Worm (Caenorhabditis elegans) whole organism, L2 larva: ENCODE results near the gene C44C1.1.

Source experiments
- F13H6.1 ChIP-seq: sonication (generic microtip); optimal IDR thresholded peaks from 2 replicates; lab custom pipeline; 2016; ENCODE audit warnings: missing genetic modification characterization, missing compliant biosample characterization
- R02D3.7 ChIP-seq: fragments of 150-350 bp; optimal IDR thresholded peaks from 2 replicates; lab custom pipeline; 2014; ENCODE audit warnings: missing biosample characterization, missing genetic modification characterization
- Y55F3AM.14 ChIP-seq: fragments of 200-800 bp; sonication (Bioruptor generic); optimal IDR thresholded peaks from 2 replicates; lab custom pipeline; 2018; ENCODE audit warnings: mild to moderate bottlenecking, missing genetic modification characterization, missing compliant biosample characterization
- ZK546.5 ChIP-seq: sonication (generic microtip); optimal IDR thresholded peaks from 2 replicates; lab custom pipeline; 2017; ENCODE audit warnings: missing biosample characterization, missing genetic modification characterization
- alr-1 ChIP-seq: fragments of 150-350 bp; optimal IDR thresholded peaks from 2 replicates; lab custom pipeline; 2014; ENCODE audit warnings: missing biosample characterization, missing genetic modification characterization
- aly-2 ChIP-seq: fragments of 150-350 bp; optimal IDR thresholded peaks from 2 replicates; lab custom pipeline; 2014; ENCODE audit warnings: missing biosample characterization, missing genetic modification characterization
- blmp-1 ChIP-seq: sonication (generic microtip); optimal IDR thresholded peaks from 2 replicates; lab custom pipeline; 2017; ENCODE audit warnings: missing genetic modification characterization, mild to moderate bottlenecking, missing compliant biosample characterization, antibody characterized with exemption, moderate library complexity; ENCODE audit not compliant: insufficient read depth
- ceh-16 ChIP-seq: fragments of 150-350 bp; optimal IDR thresholded peaks from 2 replicates; lab custom pipeline; 2014; ENCODE audit warnings: missing biosample characterization, missing genetic modification characterization
- crh-2 ChIP-seq: sonication (generic microtip); optimal IDR thresholded peaks from 2 replicates; lab custom pipeline; 2017; ENCODE audit warnings: missing biosample characterization, missing genetic modification characterization
- dmd-4 ChIP-seq: sonication (generic microtip); optimal IDR thresholded peaks from 2 replicates; lab custom pipeline; 2017; ENCODE audit warnings: missing biosample characterization, missing genetic modification characterization
- elt-1 ChIP-seq: fragments of 150-350 bp; optimal IDR thresholded peaks from 2 replicates; lab custom pipeline; 2014; ENCODE audit warnings: missing biosample characterization, missing genetic modification characterization
- fos-1 ChIP-seq: fragments of 150-350 bp; optimal IDR thresholded peaks from 2 replicates; lab custom pipeline; 2014; ENCODE audit warnings: missing biosample characterization, missing genetic modification characterization
- gmeb-1 ChIP-seq: fragments of 150-350 bp; optimal IDR thresholded peaks from 2 replicates; lab custom pipeline; 2014; ENCODE audit warnings: missing biosample characterization, missing genetic modification characterization
- lin-11 ChIP-seq: fragments of 150-350 bp; sonication (generic microtip); optimal IDR thresholded peaks from 2 replicates; lab custom pipeline; 2014; ENCODE audit warnings: missing biosample characterization, missing genetic modification characterization, inconsistent platforms, mixed read lengths
- lin-13 ChIP-seq: fragments of 150-350 bp; optimal IDR thresholded peaks from 2 replicates; lab custom pipeline; 2014; ENCODE audit warnings: missing biosample characterization, missing genetic modification reagents, missing genetic modification characterization
- lin-39 ChIP-seq: fragments of 150-350 bp; optimal IDR thresholded peaks from 2 replicates; lab custom pipeline; 2014; ENCODE audit warnings: missing biosample characterization, missing genetic modification reagents, missing genetic modification characterization
- lsy-2 ChIP-seq, 2 experiments: fragments of 150-350 bp in 1 of 2; sonication (generic microtip) in 1 of 2; optimal IDR thresholded peaks; 2 replicates each; lab custom pipeline; 2014 to 2017; ENCODE audit warnings: missing biosample characterization in 2 of 2, missing genetic modification characterization in 2 of 2
- mab-5 ChIP-seq: fragments of 150-350 bp; optimal IDR thresholded peaks from 2 replicates; lab custom pipeline; 2014; ENCODE audit warnings: missing biosample characterization, missing genetic modification characterization
- mbf-1 ChIP-seq: sonication (generic microtip); optimal IDR thresholded peaks from 2 replicates; lab custom pipeline; 2017; ENCODE audit warnings: missing biosample characterization, missing genetic modification characterization
- mdl-1 ChIP-seq, 2 experiments: fragments of 150-350 bp in 1 of 2; sonication (generic microtip) in 1 of 2; optimal IDR thresholded peaks; 2 replicates each; lab custom pipeline; 2017; ENCODE audit warnings: missing biosample characterization in 2 of 2, missing genetic modification characterization in 2 of 2
- nhr-12 ChIP-seq: fragments of 150-350 bp; optimal IDR thresholded peaks from 2 replicates; lab custom pipeline; 2014; ENCODE audit warnings: missing biosample characterization, missing genetic modification characterization
- nhr-129 ChIP-seq: fragments of 150-350 bp; optimal IDR thresholded peaks from 2 replicates; lab custom pipeline; 2014; ENCODE audit warnings: missing biosample characterization, missing genetic modification characterization
- nhr-237 ChIP-seq: fragments of 150-350 bp; optimal IDR thresholded peaks from 2 replicates; lab custom pipeline; 2014; ENCODE audit warnings: missing biosample characterization, missing genetic modification characterization
- nhr-77 ChIP-seq: fragments of 150-350 bp; optimal IDR thresholded peaks from 2 replicates; lab custom pipeline; 2014; ENCODE audit warnings: missing biosample characterization, missing genetic modification characterization
- peb-1 ChIP-seq: fragments of 150-350 bp; optimal IDR thresholded peaks from 2 replicates; lab custom pipeline; 2014; ENCODE audit warnings: missing biosample characterization, missing genetic modification characterization
- skn-1 ChIP-seq: sonication (generic microtip); optimal IDR thresholded peaks from 2 replicates; lab custom pipeline; 2017; ENCODE audit warnings: missing biosample characterization, missing genetic modification characterization
- sma-3 ChIP-seq: sonication (generic microtip); optimal IDR thresholded peaks from 2 replicates; lab custom pipeline; 2016; ENCODE audit warnings: missing genetic modification reagents, missing genetic modification characterization, missing compliant biosample characterization
- snpc-4 ChIP-seq: fragments of 150-350 bp; optimal IDR thresholded peaks from 2 replicates; lab custom pipeline; 2014; ENCODE audit warnings: missing biosample characterization, missing genetic modification characterization
- zag-1 ChIP-seq: fragments of 150-350 bp; optimal IDR thresholded peaks from 2 replicates; lab custom pipeline; 2014; ENCODE audit warnings: missing biosample characterization, missing genetic modification characterization
- ztf-4 ChIP-seq: fragments of 150-350 bp; optimal IDR thresholded peaks from 2 replicates; lab custom pipeline; 2014; ENCODE audit warnings: missing biosample characterization, missing genetic modification characterization

Gene C44C1.1

DNA sequence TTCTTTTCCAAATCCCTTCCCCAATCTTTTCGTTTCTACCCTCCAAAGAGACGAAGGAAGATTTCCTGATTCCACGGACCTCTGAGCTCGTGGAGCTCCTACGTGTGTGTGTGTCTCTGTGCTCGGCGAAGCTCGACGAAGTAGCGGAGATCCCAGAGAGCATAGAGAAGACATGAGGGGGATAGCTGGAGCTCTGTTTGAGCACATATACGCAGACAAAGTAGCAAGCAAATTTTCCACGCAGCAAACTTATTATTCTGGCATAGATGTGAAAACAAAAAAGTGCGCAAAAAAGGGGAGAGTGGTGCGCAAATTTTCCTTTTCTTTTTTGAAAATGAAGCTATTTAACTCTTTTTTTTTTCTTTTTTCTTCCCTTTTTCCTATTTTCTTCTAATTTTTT lies 47.7 kb upstream of the C44C1.1 start (continued):
- TF ChIP-seq mab-5 (tag; lab: Kevin White, UChicago): no peak
- TF ChIP-seq lin-11 (tag; lab: Kevin White, UChicago): no peak
- TF ChIP-seq Y55F3AM.14 (GFP tag; lab: Kevin White, UChicago): no peak
- TF ChIP-seq dmd-4 (tag; lab: Kevin White, UChicago): no peak

DNA sequence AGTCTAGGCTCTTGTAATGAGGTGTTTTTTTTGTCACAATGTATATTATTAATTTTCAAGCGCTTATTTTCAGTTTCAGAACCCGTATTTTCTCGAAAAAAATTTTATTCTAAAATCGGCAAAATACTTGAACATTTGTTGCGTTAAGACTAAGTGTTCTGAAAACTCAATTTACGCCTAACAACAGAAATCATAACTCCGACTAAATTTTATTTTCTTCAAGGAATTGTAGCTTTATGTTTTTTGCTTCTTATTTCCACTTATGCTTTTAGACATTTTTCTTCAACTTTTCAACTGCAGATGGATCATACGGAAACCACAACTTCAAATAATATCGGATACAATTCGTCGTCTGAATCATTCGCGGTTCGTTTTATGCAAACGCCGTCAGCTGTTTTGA lies 47.1 kb upstream of the C44C1.1 start, which contains the start of gene F35H12.1:
Gene F35H12.1 (plus strand): TSS at position 301 of the 400 bp plus-strand sequence.
- TF ChIP-seq sma-3 (GFP tag; lab: Kevin White, UChicago) (no peak), lin-11 (tag; lab: Kevin White, UChicago) (no peak), skn-1 (no peak), lin-13 (GFP tag; lab: Kevin White, UChicago) (no peak), ceh-16 (tag; lab: Kevin White, UChicago) (no peak), nhr-237 (tag; lab: Kevin White, UChicago) (no peak), dmd-4 (tag; lab: Kevin White, UChicago) (no peak), gmeb-1 (tag; lab: Kevin White, UChicago) (no peak), alr-1 (tag; lab: Kevin White, UChicago) (no peak), ztf-4 (tag; lab: Kevin White, UChicago) (no peak), peb-1 (no peak), aly-2 (tag; lab: Kevin White, UChicago) (no peak), lsy-2 (tag; optimal IDR thresholded peaks at IDR 0.05; lab: Kevin White, UChicago) (no peak), mdl-1 (tag; optimal IDR thresholded peaks at IDR 0.05; lab: Kevin White, UChicago) (no peak), elt-1 (tag; lab: Kevin White, UChicago) (no peak)
- TF ChIP-seq, all 48 proteins: peak for 0

DNA sequence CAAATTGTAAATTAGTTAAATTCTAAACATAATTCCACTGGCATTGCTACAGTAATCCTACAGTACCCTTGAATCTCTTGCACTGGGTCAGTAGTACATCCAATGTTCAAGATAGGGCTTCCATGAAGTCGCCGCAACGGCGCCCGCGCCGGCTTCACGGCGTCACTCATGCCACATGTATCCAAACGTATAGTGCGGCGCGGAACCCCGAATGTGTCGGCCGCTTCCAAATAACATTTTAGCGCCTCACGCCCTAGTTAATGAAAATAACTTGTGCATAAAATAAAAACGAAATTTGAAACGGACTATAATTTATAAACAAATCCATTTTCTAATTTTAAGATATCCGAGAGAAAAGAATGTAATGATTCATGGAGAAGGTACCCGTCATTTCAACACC lies 44.6 kb upstream of the C44C1.1 start:
- TF ChIP-seq snpc-4 (tag; lab: Kevin White, UChicago) (peak; percentile 73), zag-1 (tag; lab: Kevin White, UChicago) (no peak)

DNA sequence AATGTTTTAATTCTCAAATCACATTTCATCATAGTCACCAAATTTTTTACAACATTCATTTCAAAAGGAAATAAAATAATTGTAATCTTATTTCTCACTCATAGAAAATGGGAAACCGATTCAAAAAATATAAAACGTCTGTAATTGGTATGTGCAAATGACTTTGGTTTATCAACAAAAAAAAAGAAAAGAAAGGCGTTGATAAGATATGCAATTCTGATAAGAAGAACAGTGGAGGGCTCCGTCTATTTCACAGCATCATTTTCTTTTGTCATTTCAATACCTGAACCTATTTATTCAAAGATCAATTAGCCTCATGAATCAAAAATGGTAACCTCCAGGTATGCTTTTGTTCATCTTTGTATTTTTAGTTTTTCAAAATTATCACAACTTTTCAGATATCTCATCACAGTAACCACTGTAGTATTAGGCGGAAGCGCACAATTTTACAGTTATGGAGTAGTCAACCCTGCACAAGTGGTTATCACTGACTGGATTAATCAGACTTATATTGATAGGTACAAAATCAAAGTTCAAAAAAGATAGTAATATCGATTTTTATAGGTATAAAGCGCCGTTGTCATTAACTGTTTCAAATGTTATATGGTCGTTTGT lies 42.2 kb upstream of the C44C1.1 start, which contains the start of gene F53H8.3:
Gene F53H8.3 (plus strand): TSS at position 275 of the 615 bp plus-strand sequence.
- TF ChIP-seq fos-1 (tag; lab: Kevin White, UChicago) (peak; percentile 75), ceh-16 (tag; lab: Kevin White, UChicago) (no peak), dmd-4 (tag; lab: Kevin White, UChicago) (no peak), ZK546.5 (tag; lab: Kevin White, UChicago) (no peak), nhr-129 (tag; lab: Kevin White, UChicago) (no peak), R02D3.7 (tag; lab: Kevin White, UChicago) (no peak), F13H6.1 (no peak)

DNA sequence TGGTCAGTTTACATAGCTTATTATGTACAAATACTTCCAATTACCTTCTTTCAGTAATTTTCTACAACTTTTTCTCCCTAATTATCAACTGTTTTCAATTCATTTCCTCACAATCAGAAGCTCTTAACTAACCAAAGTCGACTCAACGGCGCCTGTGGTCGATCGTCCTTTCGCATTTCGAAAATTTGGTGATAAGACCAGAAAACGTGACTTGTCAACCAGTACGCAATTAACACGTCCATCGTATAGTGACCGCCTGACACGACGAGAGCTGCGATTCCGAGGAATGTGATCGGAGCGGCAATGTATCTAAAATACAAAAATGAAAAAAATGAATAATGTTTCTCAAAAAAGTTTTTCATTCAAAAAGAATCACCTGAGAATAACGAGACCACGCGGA lies 34.9 kb upstream of the C44C1.1 start:
- no peak for TF ChIP-seq mbf-1 (tag; lab: Kevin White, UChicago)
- TF ChIP-seq sma-3 (GFP tag; lab: Kevin White, UChicago): peak; percentile 2
- peak; percentile 25 for TF ChIP-seq fos-1 (tag; lab: Kevin White, UChicago)
- peak; percentile 64 for TF ChIP-seq crh-2 (tag; lab: Kevin White, UChicago)
- no peak for TF ChIP-seq lin-39 (tag; lab: Kevin White, UChicago)

DNA sequence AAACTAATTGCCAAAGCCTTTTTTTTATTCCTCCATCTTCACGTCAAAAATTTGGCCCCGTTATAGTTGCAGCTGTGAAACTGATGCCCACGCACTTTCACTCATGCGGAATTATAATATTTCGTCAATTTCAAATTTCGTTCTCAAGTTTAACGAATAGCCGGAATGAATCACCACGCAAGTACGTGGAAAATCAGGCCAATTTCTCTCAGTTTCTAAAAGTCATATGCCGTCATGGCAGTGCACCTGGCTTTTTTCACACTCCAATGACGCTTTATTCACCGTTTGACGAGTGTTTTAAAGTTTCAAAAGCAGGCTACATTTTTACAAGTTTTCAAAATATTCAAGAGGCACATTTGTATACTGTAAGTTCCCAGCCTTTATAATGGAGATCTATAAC lies 32.7 kb upstream of the C44C1.1 start:
- no peak for TF ChIP-seq ceh-16 (tag; lab: Kevin White, UChicago)
- no peak for TF ChIP-seq blmp-1

DNA sequence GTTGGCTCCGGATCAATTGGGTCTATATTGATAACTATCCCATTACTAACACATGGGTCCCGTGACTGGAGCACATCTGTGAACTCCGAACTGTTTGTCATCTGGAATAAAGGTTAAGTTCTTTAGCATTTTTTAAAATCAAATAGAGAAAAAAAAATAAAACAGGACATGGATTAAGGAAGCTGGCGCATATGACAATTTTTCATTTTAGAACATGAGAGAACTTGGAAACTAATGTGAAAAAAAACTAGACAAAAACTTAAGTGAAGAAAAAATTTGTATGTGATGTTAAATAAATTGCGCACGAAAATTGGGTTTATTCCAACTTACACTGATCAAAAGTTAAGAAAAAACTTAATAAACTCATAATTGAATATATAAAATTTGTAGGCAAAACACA lies 31.8 kb upstream of the C44C1.1 start, which contains the start of gene sms-2:
Gene sms-2 (minus strand): TSS at position 101 of the 400 bp plus-strand sequence.
- TF ChIP-seq nhr-237 (tag; lab: Kevin White, UChicago) (no peak), mbf-1 (tag; lab: Kevin White, UChicago) (no peak), nhr-77 (no peak), dmd-4 (tag; lab: Kevin White, UChicago) (no peak), ceh-16 (tag; lab: Kevin White, UChicago) (no peak), nhr-12 (tag; lab: Kevin White, UChicago) (no peak), blmp-1 (no peak), lsy-2 (tag; optimal IDR thresholded peaks at IDR 0.05; lab: Kevin White, UChicago) (no peak), F13H6.1 (no peak), gmeb-1 (tag; lab: Kevin White, UChicago) (no peak)
